Worm (Caenorhabditis elegans) whole organism, L4/young adult: ENCODE measurements around the gene C46C11.4.

Experiments
- W03F9.2 ChIP-seq: fragments of 150-350 bp; optimal IDR thresholded peaks from 2 replicates; lab custom pipeline; 2014; ENCODE audit warnings: missing biosample characterization, missing genetic modification characterization
- dao-5 ChIP-seq: sonication (generic microtip); optimal IDR thresholded peaks from 2 replicates; lab custom pipeline; 2016; ENCODE audit warnings: missing genotype, missing genetic modification characterization, moderate library complexity, missing compliant biosample characterization
- him-1 ChIP-seq: sonication (generic microtip); optimal IDR thresholded peaks from 2 replicates; lab custom pipeline; 2016; ENCODE audit warnings: missing genotype, missing genetic modification reagents, missing genetic modification characterization, missing compliant biosample characterization

The C46C11.4 gene

DNA sequence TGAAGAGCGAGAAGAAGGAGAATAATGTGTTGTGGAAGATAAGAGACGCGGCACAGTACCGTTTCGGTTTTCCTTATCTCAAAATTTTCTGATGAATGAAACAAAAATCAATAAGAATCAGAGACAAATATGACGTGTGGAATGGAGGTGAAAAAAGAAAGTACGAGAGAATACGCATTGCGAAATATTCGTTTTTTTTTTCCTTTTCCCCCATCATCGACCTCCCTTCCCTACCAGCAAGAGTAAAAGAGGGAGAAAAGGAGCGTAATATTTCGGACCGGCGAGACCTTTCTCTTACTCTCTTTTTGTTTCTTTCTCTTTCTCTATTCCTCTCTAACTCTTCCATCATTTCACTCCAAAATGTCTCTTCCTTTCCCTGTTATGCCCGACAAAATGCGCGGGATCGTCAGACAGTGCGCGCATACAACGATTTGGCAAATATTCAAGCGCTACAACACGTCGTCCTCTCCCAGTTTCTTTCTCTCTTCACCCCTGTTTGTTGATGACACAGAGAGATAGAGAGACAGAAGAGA is 15.4 kb upstream of the C46C11.4 start:
- no peak for TF ChIP-seq him-1
- TF ChIP-seq W03F9.2 (tag; lab: Kevin White, UChicago) = no peak
- TF ChIP-seq dao-5 (tag; lab: Kevin White, UChicago) = no peak

DNA sequence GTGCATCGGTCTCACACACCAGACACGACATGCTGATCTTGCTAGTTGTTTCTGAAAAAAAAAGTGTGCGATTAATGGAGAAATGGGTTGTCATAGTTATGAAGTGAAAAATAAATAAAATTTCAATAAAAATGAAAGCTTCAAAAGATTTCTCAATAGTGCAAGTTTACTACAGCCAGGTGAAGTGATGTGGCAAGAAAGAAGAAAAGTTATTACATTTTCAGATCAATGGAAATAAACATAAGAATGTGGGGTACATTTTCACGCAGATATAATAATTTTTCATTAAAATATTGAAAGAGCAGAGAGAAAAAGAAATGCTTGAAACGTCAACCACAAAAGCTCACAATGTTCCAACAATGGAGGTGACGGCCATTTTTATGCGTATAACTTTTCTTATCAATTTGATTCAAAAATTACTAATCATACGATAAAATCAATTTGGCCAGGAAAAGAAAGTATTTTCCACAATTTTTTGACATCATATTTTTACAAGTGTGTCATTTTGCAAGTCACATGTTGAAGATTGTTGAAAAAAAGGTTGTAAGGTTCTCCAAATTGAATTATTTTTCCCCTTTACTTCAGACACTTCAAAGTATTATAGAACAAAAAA is 13.4 kb upstream of the C46C11.4 start, which contains the start of gene nhr-45:
Gene nhr-45, minus strand, starts transcription at position 51 of the 613 bp plus-strand sequence.
- TF ChIP-seq dao-5 (tag; lab: Kevin White, UChicago) = no peak
- TF ChIP-seq him-1 = no peak
- no peak for TF ChIP-seq W03F9.2 (tag; lab: Kevin White, UChicago)

DNA sequence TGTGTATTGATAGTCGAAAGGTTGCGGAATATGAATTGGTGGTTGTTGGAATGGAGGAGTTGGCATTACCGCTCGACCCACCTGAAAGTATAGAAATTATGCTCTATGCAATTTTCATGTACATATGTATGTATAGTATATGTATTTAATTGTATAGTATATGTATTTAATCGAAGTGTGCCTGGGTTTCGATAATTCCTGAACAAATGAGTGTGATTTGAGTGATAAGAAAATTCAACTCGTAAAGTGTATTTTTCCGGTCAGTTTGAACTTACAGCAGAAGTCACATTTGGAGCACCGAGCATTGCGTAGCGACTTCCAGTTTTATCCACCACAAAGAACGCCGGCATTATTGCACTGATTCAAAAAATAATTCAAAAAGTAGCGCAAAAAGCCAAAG is 11.7 kb upstream of the C46C11.4 start:
- TF ChIP-seq him-1 = no peak
- no peak for TF ChIP-seq dao-5 (tag; lab: Kevin White, UChicago)
- no peak for TF ChIP-seq W03F9.2 (tag; lab: Kevin White, UChicago)

DNA sequence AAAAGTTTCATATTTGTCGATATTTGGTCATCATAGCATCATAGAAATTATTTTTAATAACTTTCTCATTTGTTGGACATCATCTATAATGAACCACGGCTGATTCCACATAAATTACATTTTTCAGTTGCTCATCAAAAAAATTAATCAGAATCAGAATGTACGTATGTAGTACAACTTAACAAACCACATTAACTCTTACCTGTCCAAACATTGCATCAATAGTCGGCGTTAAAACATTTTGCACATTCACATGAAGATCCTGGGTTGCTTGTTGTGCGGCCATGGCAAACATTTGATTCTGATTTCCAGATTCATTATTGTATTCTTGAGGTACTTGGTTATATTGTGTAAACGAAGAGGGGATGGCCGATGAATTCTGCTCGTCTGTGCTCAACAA is 11.3 kb upstream of the C46C11.4 start:
- TF ChIP-seq him-1 (no peak), W03F9.2 (tag; lab: Kevin White, UChicago) (no peak), dao-5 (tag; lab: Kevin White, UChicago) (no peak)

DNA sequence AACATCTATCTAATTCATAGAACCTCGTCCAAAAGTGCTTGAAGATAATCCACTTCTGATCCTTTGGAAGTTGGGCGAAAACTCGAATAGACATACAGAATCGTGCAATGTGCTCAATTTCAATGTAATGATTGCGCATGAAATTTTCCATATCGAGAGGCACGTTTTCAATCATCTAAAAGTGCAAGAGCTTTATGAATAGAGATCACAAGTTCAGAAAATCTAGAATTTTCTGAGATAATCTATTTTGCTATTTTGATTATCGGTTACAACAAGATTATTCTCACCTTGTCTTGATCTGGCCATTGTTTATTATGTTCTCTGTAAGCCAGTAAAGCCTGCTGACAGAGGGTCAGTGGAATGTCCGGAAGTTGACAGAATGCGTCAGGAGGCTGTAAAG is 10.6 kb upstream of the C46C11.4 start:
- TF ChIP-seq him-1 = no peak
- no peak for TF ChIP-seq W03F9.2 (tag; lab: Kevin White, UChicago)
- no peak for TF ChIP-seq dao-5 (tag; lab: Kevin White, UChicago)

DNA sequence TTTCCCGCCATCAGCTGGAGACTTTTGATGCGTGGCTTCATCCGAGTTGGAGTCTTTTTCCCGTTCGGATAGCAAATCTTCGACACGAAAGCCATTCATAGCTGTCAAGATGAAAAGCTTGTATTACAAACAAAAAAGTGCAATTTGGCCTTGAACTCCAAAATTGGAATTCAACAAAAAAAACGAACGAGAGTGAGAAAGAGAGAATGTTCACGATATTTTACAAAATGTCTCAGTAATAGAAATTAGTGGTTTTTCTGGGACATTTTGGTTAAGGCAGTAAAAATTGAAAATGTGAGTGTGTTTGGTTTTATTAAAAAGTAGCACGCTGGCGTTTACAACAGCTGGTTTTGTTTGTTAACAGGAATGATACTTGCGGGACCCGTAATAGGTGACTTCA is 7.1 kb upstream of the C46C11.4 start, which contains the start of gene ceh-1:
Gene ceh-1, minus strand, starts transcription at position 101 of the 400 bp plus-strand sequence.
- no peak for TF ChIP-seq him-1
- no peak for TF ChIP-seq dao-5 (tag; lab: Kevin White, UChicago)

DNA sequence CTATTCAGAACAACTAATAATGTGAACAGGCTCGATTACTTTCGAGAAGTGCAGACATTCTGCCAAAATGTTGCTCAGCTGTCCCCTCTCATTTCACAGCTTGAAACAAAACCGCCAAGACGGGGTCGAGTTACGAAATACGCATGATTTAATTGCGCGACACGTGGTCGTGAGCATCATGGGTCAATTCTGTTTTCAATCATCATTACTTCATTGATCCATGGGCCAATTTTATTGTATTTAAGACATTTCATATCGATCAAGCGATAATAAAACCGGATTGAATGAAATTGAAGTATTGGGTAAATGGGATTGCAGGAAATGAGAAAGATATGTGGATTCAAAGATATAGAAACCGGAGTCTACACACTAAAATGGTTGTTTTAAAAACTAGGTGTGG is 5.9 kb upstream of the C46C11.4 start:
- TF ChIP-seq dao-5 (tag; lab: Kevin White, UChicago) (no peak), W03F9.2 (tag; lab: Kevin White, UChicago) (no peak), him-1 (no peak)

DNA sequence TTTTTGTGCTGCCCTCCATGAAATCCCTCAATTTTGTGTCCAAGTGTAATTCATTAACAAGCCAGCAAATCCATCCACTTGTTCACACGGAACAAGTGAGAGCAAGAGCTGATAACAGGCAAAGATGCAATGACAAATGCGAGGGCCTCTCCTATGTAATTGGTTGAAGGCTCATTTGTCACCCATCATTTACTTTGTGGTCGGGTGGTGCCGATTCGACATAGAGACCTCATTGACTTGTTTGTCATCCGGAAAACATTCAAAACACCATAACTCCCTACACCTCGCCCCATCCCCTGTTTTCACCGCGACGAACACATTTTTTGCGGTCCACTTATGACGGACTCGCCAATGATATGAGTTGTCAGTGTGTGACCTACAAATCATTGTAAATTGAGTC is 4.4 kb upstream of the C46C11.4 start:
- TF ChIP-seq him-1 (no peak), dao-5 (tag; lab: Kevin White, UChicago) (no peak), W03F9.2 (tag; lab: Kevin White, UChicago) (no peak)

DNA sequence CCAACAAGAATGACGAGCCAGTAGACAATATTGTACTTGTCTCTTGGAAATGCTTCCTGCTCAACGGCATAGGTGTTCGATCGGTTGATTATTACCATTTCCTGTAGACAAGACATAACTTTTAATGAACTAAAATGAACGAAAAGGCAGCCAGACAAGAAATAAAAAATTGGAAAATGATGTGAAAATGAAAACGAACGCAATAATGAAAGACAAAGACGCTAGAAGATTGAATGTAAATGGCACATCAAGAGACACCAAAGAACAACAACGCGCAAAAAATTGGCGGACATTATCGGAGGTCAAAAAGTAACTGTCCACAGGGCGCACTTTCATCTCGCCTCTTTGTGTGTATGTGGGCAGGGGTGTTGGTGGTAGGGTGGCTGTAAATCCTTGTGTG is 2.1 kb upstream of the C46C11.4 start, which contains the start of gene ent-5:
Gene ent-5, minus strand, starts transcription at position 101 of the 400 bp plus-strand sequence.
- TF ChIP-seq W03F9.2 (tag; lab: Kevin White, UChicago) = no peak

DNA sequence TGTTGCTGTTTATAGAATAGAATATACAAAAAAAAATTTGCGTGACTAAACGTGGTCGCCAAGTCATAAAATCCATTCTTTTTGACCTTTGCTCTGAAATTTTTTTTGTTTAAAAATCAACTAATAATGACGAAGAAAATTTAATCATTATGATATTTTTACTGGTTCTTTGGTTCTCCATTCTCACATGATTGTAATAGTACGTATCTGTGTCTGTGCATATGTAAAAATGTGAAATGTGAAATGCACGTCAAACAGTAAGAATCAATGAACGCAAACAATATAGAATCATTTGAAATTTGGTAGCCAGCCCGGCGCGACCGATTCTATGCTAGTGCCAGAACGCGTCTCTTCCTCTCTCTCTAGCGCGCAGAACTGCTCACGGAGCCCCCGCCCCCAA is 10.2 kb downstream of the C46C11.4 start, which contains the start of gene hosl-1:
Gene hosl-1, plus strand, starts transcription at position 301 of the 400 bp plus-strand sequence.
- TF ChIP-seq him-1 (no peak), dao-5 (tag; lab: Kevin White, UChicago) (no peak), W03F9.2 (tag; lab: Kevin White, UChicago) (no peak)

DNA sequence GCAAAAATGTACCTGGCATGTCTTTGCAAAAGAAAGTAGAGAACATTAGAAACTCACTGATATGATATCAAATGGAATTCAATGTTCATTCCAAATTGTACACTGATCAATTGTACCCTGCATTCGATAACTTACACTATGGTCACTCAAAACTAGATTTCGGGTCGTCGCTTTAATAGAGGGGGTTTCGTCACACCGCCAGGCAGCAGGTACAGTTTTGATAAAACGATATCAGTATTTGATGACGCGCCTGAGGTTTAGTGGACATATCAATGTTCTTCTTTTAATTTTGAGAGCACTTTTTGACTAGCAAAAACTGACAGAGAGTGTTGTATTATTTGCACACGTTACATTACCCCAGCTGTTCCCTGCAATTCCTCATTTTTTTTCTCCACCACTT is 10.9 kb downstream of the C46C11.4 start:
- TF ChIP-seq W03F9.2 (tag; lab: Kevin White, UChicago) (no peak), him-1 (no peak), dao-5 (tag; lab: Kevin White, UChicago) (no peak)

DNA sequence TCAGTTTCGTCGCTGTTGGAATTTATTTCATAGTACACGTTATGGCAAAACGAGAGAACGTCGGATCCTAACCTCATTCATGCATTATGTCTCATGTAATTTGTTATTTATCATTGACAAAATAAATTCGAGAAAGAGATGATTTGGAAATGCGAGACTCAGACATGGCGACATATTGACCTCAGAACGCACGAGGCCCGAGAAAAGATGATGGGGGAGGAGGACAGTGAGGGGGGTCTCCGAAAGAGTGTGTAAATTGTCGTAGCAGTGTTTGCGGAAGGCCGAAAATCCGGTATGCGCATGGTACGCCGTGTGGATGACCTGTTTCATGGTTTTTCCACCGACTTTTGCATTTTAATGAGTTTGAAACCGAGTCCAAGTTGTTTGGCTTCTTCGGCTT is 11.4 kb downstream of the C46C11.4 start:
- TF ChIP-seq dao-5 (tag; lab: Kevin White, UChicago) (no peak), W03F9.2 (tag; lab: Kevin White, UChicago) (no peak), him-1 (no peak)

DNA sequence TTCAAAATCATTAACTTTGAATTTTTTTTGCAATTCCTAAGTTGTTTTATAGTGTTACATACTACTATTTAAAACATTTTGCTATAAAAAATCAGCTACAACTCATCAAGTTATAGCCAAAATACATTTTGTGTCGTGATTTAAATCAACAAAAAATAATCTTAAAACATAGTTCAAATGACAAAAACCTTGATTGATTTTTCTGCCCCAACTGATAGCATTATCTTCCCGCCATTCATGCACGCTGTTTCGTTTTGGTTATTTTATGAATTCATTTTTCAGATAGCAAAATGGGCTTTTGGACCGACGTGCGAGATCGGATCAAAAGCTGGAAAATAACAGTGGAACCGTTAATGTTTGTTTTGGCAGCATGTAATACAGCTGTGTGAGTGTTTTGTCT is 14.9 kb downstream of the C46C11.4 start, which contains the start of gene slcr-46.1:
Gene slcr-46.1, plus strand, starts transcription at position 274 of the 400 bp plus-strand sequence.
- TF ChIP-seq him-1 = no peak
- TF ChIP-seq dao-5 (tag; lab: Kevin White, UChicago) = no peak
- no peak for TF ChIP-seq W03F9.2 (tag; lab: Kevin White, UChicago)

DNA sequence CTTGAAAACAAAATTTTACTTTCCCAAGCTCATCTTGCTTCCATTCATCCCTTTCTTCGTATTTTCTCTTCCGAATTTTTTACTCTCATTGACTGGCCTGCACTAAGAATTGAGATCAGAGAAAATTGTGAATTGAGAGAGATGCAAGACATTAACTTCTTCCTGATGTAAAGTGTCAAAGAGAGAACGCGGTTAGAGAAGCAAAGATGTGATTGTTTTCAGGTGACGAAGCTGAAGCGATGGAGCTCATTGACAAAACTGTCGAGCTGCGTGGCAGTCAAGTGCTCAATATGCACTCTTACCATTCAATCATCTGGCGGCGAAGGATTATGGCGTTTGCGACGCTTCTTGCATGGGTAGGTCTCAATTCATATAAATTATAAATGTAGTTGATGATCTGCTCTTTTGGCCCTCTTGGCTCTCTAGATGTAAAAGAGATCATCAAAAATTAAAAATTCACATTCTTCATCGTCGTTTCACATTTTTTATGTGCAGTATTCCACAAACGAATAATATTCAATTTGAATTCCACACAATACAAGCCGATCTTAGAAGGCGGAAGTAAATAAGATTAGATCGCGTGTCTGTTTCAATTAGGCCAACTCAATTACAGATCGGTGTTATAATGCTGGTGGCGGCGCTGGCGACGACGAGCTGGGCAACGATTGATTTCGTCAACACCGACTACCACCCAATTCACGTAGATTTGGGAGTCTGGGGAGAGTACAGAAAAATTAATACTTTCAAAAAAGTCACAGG is 18.0 kb downstream of the C46C11.4 start:
- TF ChIP-seq dao-5 (tag; lab: Kevin White, UChicago) (no peak), him-1 (no peak), W03F9.2 (tag; lab: Kevin White, UChicago) (no peak)
